Fruit fly (Drosophila melanogaster) whole organism, pupa: Measurements from ENCODE around the gene CG9459.

Experiments used
- CG17806 ChIP-seq: fragments of 200-800 bp; sonication (Bioruptor generic); optimal IDR thresholded peaks from 2 replicates; lab custom pipeline; 2018; ENCODE audit warnings: missing biosample characterization, mild to moderate bottlenecking, missing genetic modification characterization, moderate library complexity
- CG34367 ChIP-seq: fragments of 200-800 bp; sonication (Bioruptor generic); optimal IDR thresholded peaks from 2 replicates; lab custom pipeline; 2018; ENCODE audit warnings: missing biosample characterization, mild to moderate bottlenecking, missing genetic modification characterization
- CG8159 ChIP-seq: fragments of 200-800 bp; sonication (Bioruptor generic); optimal IDR thresholded peaks from 3 replicates; lab custom pipeline; 2018; ENCODE audit warnings: missing biosample characterization, mild to moderate bottlenecking, missing genetic modification characterization, moderate library complexity
- EcR ChIP-seq: fragments of 200-800 bp; sonication (Bioruptor generic); optimal IDR thresholded peaks from 3 replicates; lab custom pipeline; 2019; ENCODE audit warnings: missing biosample characterization, missing genetic modification characterization, mild to moderate bottlenecking, moderate library complexity, missing genetic modification reagents
- gl ChIP-seq: fragments of 200-800 bp; sonication (Bioruptor generic); optimal IDR thresholded peaks from 2 replicates; lab custom pipeline; 2018; ENCODE audit warnings: missing biosample characterization, mild to moderate bottlenecking, missing genetic modification characterization
- rn ChIP-seq: fragments of 200-800 bp; sonication (Bioruptor generic); IDR thresholded peaks from 2 replicates; pipeline ENCODE4 v1.3.6; 2022; ENCODE audit warnings: missing biosample characterization, missing genetic modification characterization

DNA sequence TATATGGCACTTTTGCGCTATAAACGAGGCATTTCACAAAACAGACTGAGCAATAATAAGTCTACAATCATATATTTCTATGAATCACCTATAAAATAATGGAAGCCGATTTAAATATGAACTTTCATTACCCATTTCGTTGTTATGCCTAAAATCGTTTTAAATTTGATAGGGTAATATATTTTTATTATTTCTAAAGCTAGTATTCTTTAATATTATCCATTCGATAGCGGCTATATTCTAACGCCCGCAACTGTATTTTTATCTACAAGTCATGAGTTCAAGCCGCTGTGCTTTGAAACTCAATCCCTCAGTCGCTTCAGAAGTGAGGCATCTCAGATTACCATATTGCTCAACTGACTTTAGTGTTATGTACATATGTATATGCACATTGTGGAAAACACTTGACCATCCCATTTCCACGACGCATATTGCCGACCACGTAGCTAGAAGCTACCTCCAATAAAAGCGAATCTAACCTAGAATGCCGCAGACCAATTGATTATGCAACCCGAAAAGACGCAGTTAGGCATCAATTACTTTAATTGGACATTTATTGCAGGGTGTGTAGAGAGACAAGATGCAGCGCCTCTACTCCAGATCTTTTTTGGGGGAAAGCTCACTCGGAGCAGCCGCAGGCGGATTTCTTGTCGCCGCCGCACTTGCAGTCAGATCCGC is 34.8 kb downstream of the CG9459 start:
- TF ChIP-seq CG17806 (no peak), CG8159 (peak; percentile 21), rn (no peak), EcR (GFP tag; lab: Kevin White, UChicago) (peak; percentile 8), CG34367 (tag; lab: Kevin White, UChicago) (no peak), gl (tag; lab: Kevin White, UChicago) (no peak)
